Worm (Caenorhabditis elegans): ENCODE results near the gene B0304.2.

B0304.2 gene

DNA sequence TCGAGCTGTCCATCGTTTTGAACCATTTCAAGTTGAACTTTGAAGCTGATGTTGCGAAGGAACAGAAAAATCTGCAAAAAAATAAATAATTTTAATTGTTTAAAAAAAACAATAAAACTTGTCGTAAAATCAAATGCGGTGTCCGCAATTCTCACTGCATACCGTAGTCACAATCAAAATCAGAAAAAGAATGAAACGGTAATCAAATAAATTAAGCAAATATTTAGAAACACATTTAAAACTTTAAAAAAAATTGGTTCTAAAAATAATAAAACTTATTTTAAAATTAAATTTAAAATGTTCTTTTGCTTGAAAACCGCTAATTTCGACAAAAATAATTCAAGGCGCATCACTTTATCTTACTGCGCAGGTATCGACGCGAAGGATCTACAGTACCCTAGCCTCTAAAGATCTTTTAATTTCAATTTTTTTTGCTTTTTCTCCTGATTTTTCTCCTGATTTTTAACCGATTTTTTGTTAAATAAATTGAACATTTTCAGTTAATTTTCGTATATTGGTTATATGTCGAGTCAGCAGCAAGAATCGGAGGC lies at the start of gene B0304.2, which contains the start of gene B0304.4:
Gene B0304.2 (plus strand): TSS at position 501 of the 551 bp plus-strand sequence.
Gene B0304.4 (minus strand): TSS at position 101 of the 551 bp plus-strand sequence.
- peak; percentile 86 for TF ChIP-seq lsl-1 (GFP tag; optimal IDR thresholded peaks at IDR 0.05)
- TF ChIP-seq lin-54 (GFP tag; optimal IDR thresholded peaks at IDR 0.05), result no peak
- no peak for TF ChIP-seq atf-7 (tag; optimal IDR thresholded peaks at IDR 0.05)
- TF ChIP-seq die-1 (tag; optimal IDR thresholded peaks at IDR 0.05), result no peak

DNA sequence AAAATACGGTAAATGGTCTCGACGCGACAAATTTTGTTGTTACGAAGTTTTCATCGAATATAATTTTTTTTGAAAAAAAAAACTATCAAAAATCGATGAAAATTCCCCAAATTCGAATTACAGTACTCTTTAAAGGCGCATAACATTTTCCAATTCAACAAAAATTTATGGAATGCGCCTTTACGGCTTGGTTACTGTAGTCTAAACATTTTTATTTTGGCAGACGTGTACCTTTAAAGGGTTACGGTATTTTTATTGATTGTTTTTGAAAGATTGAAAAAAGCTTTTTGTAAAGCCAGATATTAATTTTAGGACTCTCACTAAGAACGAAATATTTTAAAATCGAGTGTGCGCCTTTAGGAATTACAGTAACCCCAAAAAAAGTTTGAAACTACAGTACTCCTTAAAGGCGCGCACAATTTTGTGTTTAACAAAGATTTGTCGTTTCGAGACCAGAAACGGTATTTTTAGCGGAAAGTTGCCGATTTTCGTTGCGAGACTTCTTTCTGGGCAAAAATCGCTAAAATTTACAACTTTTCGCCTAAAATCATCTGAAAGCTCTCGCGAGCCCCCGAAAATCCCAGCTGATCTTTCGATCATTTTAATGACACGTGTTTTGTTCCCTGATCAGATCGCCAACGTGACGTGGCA lies 49.3 kb upstream of the B0304.2 start:
- TF ChIP-seq ccch-3 (GFP tag; optimal IDR thresholded peaks at IDR 0.05) (no peak), nhr-120 (GFP tag; IDR thresholded peaks at IDR 0.05) (no peak), Y53F4B.3 (GFP tag; IDR thresholded peaks at IDR 0.05) (no peak), lin-40 (tag; optimal IDR thresholded peaks at IDR 0.05) (no peak), F52B5.7 (tag; optimal IDR thresholded peaks at IDR 0.05) (no peak), let-526 (GFP tag; IDR thresholded peaks at IDR 0.05) (no peak), cebp-2 (GFP tag; IDR thresholded peaks at IDR 0.05) (no peak), lin-54 (GFP tag; optimal IDR thresholded peaks at IDR 0.05) (peak; percentile 39), madf-8 (GFP tag; conservative IDR thresholded peaks at IDR 0.05) (peak; percentile 75), dpff-1 (tag; optimal IDR thresholded peaks at IDR 0.05) (no peak), attf-3 (GFP tag; conservative IDR thresholded peaks at IDR 0.05) (no peak), lsl-1 (GFP tag; optimal IDR thresholded peaks at IDR 0.05) (peak; percentile 97), lin-35 (GFP tag; optimal IDR thresholded peaks at IDR 0.05) (no peak), rec-8 (tag; optimal IDR thresholded peaks at IDR 0.05) (no peak), madf-6 (GFP tag; IDR thresholded peaks at IDR 0.05) (peak; percentile 89), unc-130 (GFP tag; optimal IDR thresholded peaks at IDR 0.05) (no peak), athp-1 (tag; optimal IDR thresholded peaks at IDR 0.05) (no peak), B0019.2 (GFP tag; conservative IDR thresholded peaks at IDR 0.05) (no peak), F57A8.1 (GFP tag; optimal IDR thresholded peaks at IDR 0.05) (no peak), bed-2 (GFP tag; IDR thresholded peaks at IDR 0.05) (no peak), F33H1.4 (GFP tag; IDR thresholded peaks at IDR 0.05) (peak; percentile 67), F22D6.2 (tag; optimal IDR thresholded peaks at IDR 0.05) (no peak), xnd-1 (tag; optimal IDR thresholded peaks at IDR 0.05) (peak; percentile 65), zim-3 (tag; optimal IDR thresholded peaks at IDR 0.05) (no peak), dox-1 (GFP tag; IDR thresholded peaks at IDR 0.05) (no peak), mcd-1 (GFP tag; IDR thresholded peaks at IDR 0.05) (no peak), gei-17 (GFP tag; optimal IDR thresholded peaks at IDR 0.05) (no peak), lin-26 (GFP tag; IDR thresholded peaks at IDR 0.05) (no peak), efl-1 (GFP tag; optimal IDR thresholded peaks at IDR 0.05) (peak; percentile 10)

DNA sequence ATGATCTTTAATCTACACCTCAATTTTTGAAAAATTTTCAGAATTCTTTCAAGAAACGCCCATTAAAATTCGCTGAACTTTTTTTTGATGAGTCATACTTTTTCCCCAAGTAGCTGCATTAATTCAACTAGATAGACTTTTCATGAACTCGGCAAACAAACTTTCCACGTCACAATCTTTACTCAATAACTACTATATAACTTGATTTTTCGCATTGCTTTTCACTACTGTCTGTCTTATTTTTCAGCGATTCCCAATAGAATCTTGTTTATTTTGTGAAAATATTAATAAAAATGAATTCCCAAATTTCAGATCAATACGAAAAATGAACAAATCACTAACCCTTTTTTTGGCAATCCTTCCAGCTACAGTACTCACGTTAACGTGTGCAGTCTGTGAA lies 45.1 kb upstream of the B0304.2 start, which contains the start of gene T05C1.1:
Gene T05C1.1 (plus strand): TSS at position 301 of the 400 bp plus-strand sequence.
- no peak for TF ChIP-seq dpff-1 (tag; optimal IDR thresholded peaks at IDR 0.05)
- TF ChIP-seq unc-130 (GFP tag; optimal IDR thresholded peaks at IDR 0.05), result no peak
- TF ChIP-seq ekl-4 (GFP tag; IDR thresholded peaks at IDR 0.05), result no peak
- no peak for TF ChIP-seq T26A5.8 (tag; optimal IDR thresholded peaks at IDR 0.05)

DNA sequence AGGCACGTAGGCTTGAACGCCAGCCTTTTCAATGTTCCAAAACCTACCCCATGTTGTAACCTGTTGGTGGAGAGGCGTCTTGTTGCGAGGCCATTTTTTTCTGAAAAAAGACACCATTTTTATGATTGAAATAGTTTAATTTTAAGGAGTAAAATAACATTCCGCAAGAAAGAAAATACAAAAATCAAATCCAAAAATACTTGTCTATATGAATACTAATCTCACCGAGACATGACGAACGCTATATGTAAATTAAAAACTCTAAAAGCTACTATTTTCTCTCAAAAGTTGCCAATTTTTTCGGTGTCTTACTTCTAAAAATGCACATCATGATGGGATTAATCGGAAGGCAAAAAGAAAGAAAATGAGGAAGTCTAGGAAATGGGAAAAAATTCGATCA lies 41.4 kb upstream of the B0304.2 start, which contains the start of gene T05C1.2:
Gene T05C1.2 (minus strand): TSS at position 101 of the 400 bp plus-strand sequence.
- no peak for TF ChIP-seq unc-130 (GFP tag; optimal IDR thresholded peaks at IDR 0.05)
- TF ChIP-seq snpc-4 (GFP tag; optimal IDR thresholded peaks at IDR 0.05), result no peak
- TF ChIP-seq snpc-4 (tag; optimal IDR thresholded peaks at IDR 0.05), result no peak
- no peak for TF ChIP-seq egl-44 (GFP tag; IDR thresholded peaks at IDR 0.05)
- TF ChIP-seq rpc-1 (optimal IDR thresholded peaks at IDR 0.05), result no peak
- no peak for TF ChIP-seq rpc-1 (tag; optimal IDR thresholded peaks at IDR 0.05)
- TF ChIP-seq nfyb-1 (GFP tag; IDR thresholded peaks at IDR 0.05), result no peak
- no peak for TF ChIP-seq nhr-179 (tag; optimal IDR thresholded peaks at IDR 0.05)
- TF ChIP-seq F37B4.10 (GFP tag; IDR thresholded peaks at IDR 0.05), result no peak
- TF ChIP-seq Y67H2A.10 (GFP tag; conservative IDR thresholded peaks at IDR 0.05), result no peak
- no peak for TF ChIP-seq cebp-1 (GFP tag; IDR thresholded peaks at IDR 0.05)
- no peak for TF ChIP-seq cebp-1 (tag; optimal IDR thresholded peaks at IDR 0.05)
- no peak for TF ChIP-seq F10E7.11 (tag; optimal IDR thresholded peaks at IDR 0.05)
- no peak for TF ChIP-seq attf-6 (GFP tag; IDR thresholded peaks at IDR 0.05)
